Worm (Caenorhabditis elegans) whole organism, midembryonic: ENCODE measurements around the gene F54D8.6.

Experiments
- T22C8.4 ChIP-seq: fragments of 200-800 bp; sonication (Bioruptor generic); IDR thresholded peaks from 2 replicates; pipeline ENCODE4 v1.3.6; 2022; ENCODE audit warnings: missing genetic modification characterization, missing compliant biosample characterization
- cog-1 ChIP-seq: sonication (generic microtip); optimal IDR thresholded peaks from 2 replicates; lab custom pipeline; 2016; ENCODE audit warnings: missing genetic modification characterization, missing compliant biosample characterization
- flt-1 ChIP-seq: fragments of 200-800 bp; sonication (Bioruptor generic); IDR thresholded peaks from 2 replicates; pipeline ENCODE4 v1.3.6; 2022; ENCODE audit warnings: missing genetic modification characterization, missing compliant biosample characterization
- klf-2 ChIP-seq: fragments of 200-800 bp; sonication (Bioruptor generic); conservative IDR thresholded peaks from 2 replicates; pipeline ENCODE4 v1.3.6; 2022; ENCODE audit warnings: missing genetic modification reagents, missing genetic modification characterization, missing compliant biosample characterization
- med-1 ChIP-seq: sonication (generic microtip); optimal IDR thresholded peaks from 2 replicates; lab custom pipeline; 2017; ENCODE audit warnings: missing genetic modification characterization, mild to moderate bottlenecking, missing compliant biosample characterization, antibody characterized with exemption, missing genetic modification reagents; ENCODE audit not compliant: insufficient read depth
- ref-1 ChIP-seq: fragments of 200-800 bp; sonication (Bioruptor generic); conservative IDR thresholded peaks from 2 replicates; pipeline ENCODE4 v1.3.6; 2022; ENCODE audit warnings: missing genetic modification reagents, missing genetic modification characterization, missing compliant biosample characterization
- tab-1 ChIP-seq: fragments of 200-800 bp; sonication (Bioruptor generic); IDR thresholded peaks from 2 replicates; pipeline ENCODE4 v1.3.6; 2022; ENCODE audit warnings: missing genetic modification characterization, missing compliant biosample characterization
- ztf-23 ChIP-seq: fragments of 200-800 bp; sonication (Bioruptor generic); IDR thresholded peaks from 2 replicates; pipeline ENCODE4 v1.3.6; 2022; ENCODE audit warnings: missing genetic modification reagents, missing genetic modification characterization, missing compliant biosample characterization

DNA sequence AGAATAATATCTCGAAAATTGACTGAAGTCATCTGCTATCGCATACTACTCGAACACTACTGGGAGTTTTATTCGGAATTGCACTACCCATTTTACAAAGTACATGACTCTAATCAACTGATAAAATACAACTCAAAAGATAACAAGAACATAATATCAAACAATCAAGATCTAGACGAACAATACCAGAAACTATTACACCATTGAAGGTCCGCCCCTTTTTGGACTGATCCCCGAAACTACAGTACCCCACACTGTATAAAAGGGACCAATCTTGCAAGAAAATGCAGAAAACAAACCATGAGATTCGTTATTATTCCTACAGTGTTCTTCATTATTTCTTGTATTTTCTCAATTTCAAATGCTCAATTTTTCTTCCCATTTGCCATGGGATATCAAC is 8.3 kb upstream of the F54D8.6 start, which contains the start of gene F54D8.10:
- TF ChIP-seq flt-1 (GFP tag; lab: Robert Waterston, UW) (no peak), tab-1 (GFP tag; lab: Robert Waterston, UW) (no peak), T22C8.4 (GFP tag; lab: Robert Waterston, UW) (no peak), cog-1 (no peak), klf-2 (GFP tag; lab: Robert Waterston, UW) (no peak), ztf-23 (no peak), ref-1 (no peak), med-1 (GFP tag; lab: Kevin White, UChicago) (no peak)
